Worm (Caenorhabditis elegans) whole organism, L2 larva: ENCODE measurements around the gene ZK1098.3.

Source experiments
- C34F6.9 ChIP-seq: fragments of 150-350 bp; optimal IDR thresholded peaks from 2 replicates; lab custom pipeline; 2014; ENCODE audit warnings: missing biosample characterization, missing genetic modification characterization
- F13H6.1 ChIP-seq: sonication (generic microtip); optimal IDR thresholded peaks from 2 replicates; lab custom pipeline; 2016; ENCODE audit warnings: missing genetic modification characterization, missing compliant biosample characterization
- R02D3.7 ChIP-seq: fragments of 150-350 bp; optimal IDR thresholded peaks from 2 replicates; lab custom pipeline; 2014; ENCODE audit warnings: missing biosample characterization, missing genetic modification characterization
- Y55F3AM.14 ChIP-seq: fragments of 200-800 bp; sonication (Bioruptor generic); optimal IDR thresholded peaks from 2 replicates; lab custom pipeline; 2018; ENCODE audit warnings: mild to moderate bottlenecking, missing genetic modification characterization, missing compliant biosample characterization
- ZK546.5 ChIP-seq: sonication (generic microtip); optimal IDR thresholded peaks from 2 replicates; lab custom pipeline; 2017; ENCODE audit warnings: missing biosample characterization, missing genetic modification characterization
- aly-2 ChIP-seq: fragments of 150-350 bp; optimal IDR thresholded peaks from 2 replicates; lab custom pipeline; 2014; ENCODE audit warnings: missing biosample characterization, missing genetic modification characterization
- ama-1 ChIP-seq: fragments of 150-350 bp; optimal IDR thresholded peaks from 2 replicates; lab custom pipeline; 2018; ENCODE audit warnings: inconsistent platforms
- ceh-16 ChIP-seq: fragments of 150-350 bp; optimal IDR thresholded peaks from 2 replicates; lab custom pipeline; 2014; ENCODE audit warnings: missing biosample characterization, missing genetic modification characterization
- ceh-82 ChIP-seq: fragments of 150-350 bp; optimal IDR thresholded peaks from 2 replicates; lab custom pipeline; 2014; ENCODE audit warnings: missing biosample characterization, missing genetic modification characterization
- crh-2 ChIP-seq: sonication (generic microtip); optimal IDR thresholded peaks from 2 replicates; lab custom pipeline; 2017; ENCODE audit warnings: missing biosample characterization, missing genetic modification characterization
- dmd-4 ChIP-seq: sonication (generic microtip); optimal IDR thresholded peaks from 2 replicates; lab custom pipeline; 2017; ENCODE audit warnings: missing biosample characterization, missing genetic modification characterization
- egl-27 ChIP-seq: sonication (generic microtip); optimal IDR thresholded peaks from 3 replicates; lab custom pipeline; 2017; ENCODE audit warnings: missing biosample characterization, missing genetic modification reagents, missing genetic modification characterization
- elt-1 ChIP-seq: fragments of 150-350 bp; optimal IDR thresholded peaks from 2 replicates; lab custom pipeline; 2014; ENCODE audit warnings: missing biosample characterization, missing genetic modification characterization
- fos-1 ChIP-seq: fragments of 150-350 bp; optimal IDR thresholded peaks from 2 replicates; lab custom pipeline; 2014; ENCODE audit warnings: missing biosample characterization, missing genetic modification characterization
- gmeb-1 ChIP-seq: fragments of 150-350 bp; optimal IDR thresholded peaks from 2 replicates; lab custom pipeline; 2014; ENCODE audit warnings: missing biosample characterization, missing genetic modification characterization
- lin-11 ChIP-seq: fragments of 150-350 bp; sonication (generic microtip); optimal IDR thresholded peaks from 2 replicates; lab custom pipeline; 2014; ENCODE audit warnings: missing biosample characterization, missing genetic modification characterization, inconsistent platforms, mixed read lengths
- lin-13 ChIP-seq: fragments of 150-350 bp; optimal IDR thresholded peaks from 2 replicates; lab custom pipeline; 2014; ENCODE audit warnings: missing biosample characterization, missing genetic modification reagents, missing genetic modification characterization
- lin-39 ChIP-seq: fragments of 150-350 bp; optimal IDR thresholded peaks from 2 replicates; lab custom pipeline; 2014; ENCODE audit warnings: missing biosample characterization, missing genetic modification reagents, missing genetic modification characterization
- lsy-2 ChIP-seq, 2 experiments: fragments of 150-350 bp in 1 of 2; sonication (generic microtip) in 1 of 2; optimal IDR thresholded peaks; 2 replicates each; lab custom pipeline; 2014 to 2017; ENCODE audit warnings: missing biosample characterization in 2 of 2, missing genetic modification characterization in 2 of 2
- mab-5 ChIP-seq: fragments of 150-350 bp; optimal IDR thresholded peaks from 2 replicates; lab custom pipeline; 2014; ENCODE audit warnings: missing biosample characterization, missing genetic modification characterization
- mbf-1 ChIP-seq: sonication (generic microtip); optimal IDR thresholded peaks from 2 replicates; lab custom pipeline; 2017; ENCODE audit warnings: missing biosample characterization, missing genetic modification characterization
- mdl-1 ChIP-seq, 2 experiments: fragments of 150-350 bp in 1 of 2; sonication (generic microtip) in 1 of 2; optimal IDR thresholded peaks; 2 replicates each; lab custom pipeline; 2017; ENCODE audit warnings: missing biosample characterization in 2 of 2, missing genetic modification characterization in 2 of 2
- nhr-10 ChIP-seq: sonication (generic microtip); optimal IDR thresholded peaks from 2 replicates; lab custom pipeline; 2017; ENCODE audit warnings: missing biosample characterization, missing genetic modification characterization
- nhr-129 ChIP-seq: fragments of 150-350 bp; optimal IDR thresholded peaks from 2 replicates; lab custom pipeline; 2014; ENCODE audit warnings: missing biosample characterization, missing genetic modification characterization
- nhr-21 ChIP-seq: fragments of 150-350 bp; optimal IDR thresholded peaks from 2 replicates; lab custom pipeline; 2014; ENCODE audit warnings: missing biosample characterization, missing genetic modification characterization
- nhr-237 ChIP-seq: fragments of 150-350 bp; optimal IDR thresholded peaks from 2 replicates; lab custom pipeline; 2014; ENCODE audit warnings: missing biosample characterization, missing genetic modification characterization
- nhr-25 ChIP-seq: fragments of 150-350 bp; sonication (generic microtip); optimal IDR thresholded peaks from 3 replicates; lab custom pipeline; 2014; ENCODE audit warnings: missing biosample characterization, missing genetic modification characterization
- nhr-6 ChIP-seq: fragments of 150-350 bp; optimal IDR thresholded peaks from 2 replicates; lab custom pipeline; 2014; ENCODE audit warnings: missing biosample characterization, missing genetic modification characterization
- nhr-77 ChIP-seq: fragments of 150-350 bp; optimal IDR thresholded peaks from 2 replicates; lab custom pipeline; 2014; ENCODE audit warnings: missing biosample characterization, missing genetic modification characterization
- sem-4 ChIP-seq: fragments of 150-350 bp; optimal IDR thresholded peaks from 2 replicates; lab custom pipeline; 2014; ENCODE audit warnings: missing biosample characterization, missing genetic modification reagents, missing genetic modification characterization
- sma-3 ChIP-seq: sonication (generic microtip); optimal IDR thresholded peaks from 2 replicates; lab custom pipeline; 2016; ENCODE audit warnings: missing genetic modification reagents, missing genetic modification characterization, missing compliant biosample characterization
- sma-9 ChIP-seq, 2 experiments: fragments of 150-350 bp in 1 of 2; sonication (generic microtip) in 1 of 2; optimal IDR thresholded peaks; 2 replicates each; lab custom pipeline; 2014 to 2016; ENCODE audit warnings: missing genetic modification characterization in 2 of 2, mild to moderate bottlenecking in 1 of 2, missing biosample characterization in 1 of 2, missing compliant biosample characterization in 1 of 2, missing genetic modification reagents in 1 of 2, moderate library complexity in 1 of 2
- snpc-4 ChIP-seq: fragments of 150-350 bp; optimal IDR thresholded peaks from 2 replicates; lab custom pipeline; 2014; ENCODE audit warnings: missing biosample characterization, missing genetic modification characterization
- unc-39 ChIP-seq: fragments of 150-350 bp; optimal IDR thresholded peaks from 2 replicates; lab custom pipeline; 2014; ENCODE audit warnings: missing biosample characterization, missing genetic modification characterization
- unc-55 ChIP-seq: fragments of 150-350 bp; sonication (generic microtip); optimal IDR thresholded peaks from 3 replicates; lab custom pipeline; 2014; ENCODE audit warnings: missing biosample characterization, missing genetic modification reagents, missing genetic modification characterization
- unc-62 ChIP-seq: fragments of 150-350 bp; optimal IDR thresholded peaks from 2 replicates; lab custom pipeline; 2014; ENCODE audit warnings: missing biosample characterization, missing genetic modification reagents, missing genetic modification characterization
- zag-1 ChIP-seq: fragments of 150-350 bp; optimal IDR thresholded peaks from 2 replicates; lab custom pipeline; 2014; ENCODE audit warnings: missing biosample characterization, missing genetic modification characterization
- ztf-1 ChIP-seq: fragments of 200-800 bp; sonication (Bioruptor generic); conservative IDR thresholded peaks from 2 replicates; pipeline ENCODE4 v1.3.6; 2022; ENCODE audit warnings: missing genetic modification characterization, missing compliant biosample characterization
- ztf-4 ChIP-seq: fragments of 150-350 bp; optimal IDR thresholded peaks from 2 replicates; lab custom pipeline; 2014; ENCODE audit warnings: missing biosample characterization, missing genetic modification characterization

Gene ZK1098.3

DNA sequence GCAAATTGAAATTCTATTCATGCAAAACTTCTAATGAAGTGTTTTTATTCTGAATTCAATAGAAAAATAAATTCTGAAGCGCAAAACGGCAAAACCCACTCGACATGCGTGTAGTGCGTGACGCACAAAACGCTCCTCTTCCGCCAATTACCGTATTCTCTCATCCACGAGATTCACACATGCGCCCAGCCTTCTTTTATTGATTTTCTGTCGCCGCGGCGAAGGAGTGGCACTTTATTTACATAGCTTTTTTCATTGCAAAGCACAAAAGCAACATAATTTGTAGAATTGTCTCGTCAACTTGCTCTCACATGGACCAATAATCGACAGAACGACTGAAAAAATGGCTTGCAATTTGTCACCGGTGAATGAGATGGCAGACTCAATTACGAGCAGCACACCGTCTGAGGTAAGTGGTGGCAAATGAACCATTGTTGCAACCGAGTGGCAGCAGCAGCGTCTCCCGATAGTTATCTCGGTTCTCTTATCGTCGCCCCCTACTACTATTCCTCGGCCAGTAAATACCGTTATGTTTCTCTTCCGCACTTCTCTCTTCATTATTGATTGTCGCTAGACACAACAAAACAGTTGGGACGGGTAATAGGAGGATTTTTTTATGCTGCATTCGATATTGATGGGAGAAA, 7.6 kb upstream of the ZK1098.3 start, which contains the start of gene unc-16:
TSS of gene unc-16 (plus strand) at position 243 of the 644 bp plus-strand sequence.
- TF ChIP-seq zag-1 (peak; percentile 66), nhr-6 (tag; lab: Kevin White, UChicago) (peak; percentile 54), nhr-77 (tag; lab: Kevin White, UChicago) (no peak), C34F6.9 (tag; lab: Kevin White, UChicago) (peak; percentile 98), Y55F3AM.14 (GFP tag; lab: Kevin White, UChicago) (peak; percentile 2), ceh-16 (tag; lab: Kevin White, UChicago) (no peak), lin-13 (GFP tag; lab: Kevin White, UChicago) (peak; percentile 69), nhr-237 (tag; lab: Kevin White, UChicago) (no peak), fos-1 (tag; lab: Kevin White, UChicago) (peak; percentile 21), elt-1 (no peak), F13H6.1 (tag; lab: Kevin White, UChicago) (peak; percentile 91), mbf-1 (tag; lab: Kevin White, UChicago) (no peak), ztf-4 (tag; lab: Kevin White, UChicago) (peak; percentile 62), aly-2 (no peak), lin-39 (tag; lab: Kevin White, UChicago) (no peak), ceh-82 (tag; lab: Kevin White, UChicago) (peak; percentile 81), sma-3 (GFP tag; lab: Kevin White, UChicago) (peak; percentile 80), sma-9 (GFP tag; optimal IDR thresholded peaks at IDR 0.05; lab: Kevin White, UChicago) (peak; percentile 78), sma-9 (tag; optimal IDR thresholded peaks at IDR 0.05; lab: Kevin White, UChicago) (no peak), dmd-4 (no peak), unc-55 (GFP tag; lab: Kevin White, UChicago) (peak; percentile 96), egl-27 (tag; lab: Kevin White, UChicago) (peak; percentile 73), lin-11 (tag; lab: Kevin White, UChicago) (peak; percentile 90), sem-4 (tag; lab: Kevin White, UChicago) (peak; percentile 82), ZK546.5 (peak; percentile 9), nhr-25 (tag; lab: Kevin White, UChicago) (peak; percentile 84), mdl-1 (tag; optimal IDR thresholded peaks at IDR 0.05; lab: Kevin White, UChicago) (peak; percentile 64 to 91), ama-1 (lab: Kevin White, UChicago) (peak; percentile 84), snpc-4 (peak; percentile 83), crh-2 (tag; lab: Kevin White, UChicago) (peak; percentile 89), mab-5 (tag; lab: Kevin White, UChicago) (peak; percentile 80), nhr-129 (tag; lab: Kevin White, UChicago) (peak; percentile 85), gmeb-1 (tag; lab: Kevin White, UChicago) (peak; percentile 75), nhr-21 (tag; lab: Kevin White, UChicago) (peak; percentile 76), lsy-2 (tag; optimal IDR thresholded peaks at IDR 0.05; lab: Kevin White, UChicago) (peak; percentile 99 to 100), unc-62 (GFP tag; lab: Kevin White, UChicago) (no peak)

DNA sequence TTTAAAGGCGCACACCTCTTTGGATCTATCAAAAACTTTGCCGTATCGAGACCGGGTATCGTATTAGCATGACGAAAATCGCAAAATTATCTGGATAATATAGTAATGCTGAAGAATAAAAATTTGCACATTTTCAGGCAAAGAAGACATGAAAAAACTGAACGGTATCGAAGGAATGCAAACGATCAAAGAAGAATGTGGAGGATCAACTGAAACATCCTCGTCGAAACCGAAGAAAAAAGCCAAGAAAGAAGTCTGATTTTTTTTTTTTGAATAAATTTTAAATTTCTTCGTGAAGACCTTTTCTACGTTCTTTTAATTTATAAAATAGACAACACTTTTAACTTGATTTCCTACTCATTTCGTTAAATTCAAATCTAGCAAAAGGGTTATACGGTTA, 6.3 kb upstream of the ZK1098.3 start, which contains the start of gene ZK1098.12:
TSS of gene ZK1098.12 (plus strand) at position 301 of the 400 bp plus-strand sequence.
- peak in 1 of 2 experiments; percentile 14 for TF ChIP-seq lsy-2 (tag; optimal IDR thresholded peaks at IDR 0.05; lab: Kevin White, UChicago)
- no peak for TF ChIP-seq unc-39 (tag; lab: Kevin White, UChicago)
- TF ChIP-seq F13H6.1 (tag; lab: Kevin White, UChicago): no peak
- TF ChIP-seq lin-11 (tag; lab: Kevin White, UChicago): no peak
- no peak for TF ChIP-seq unc-62 (GFP tag; lab: Kevin White, UChicago)
- no peak for TF ChIP-seq ztf-4 (tag; lab: Kevin White, UChicago)

DNA sequence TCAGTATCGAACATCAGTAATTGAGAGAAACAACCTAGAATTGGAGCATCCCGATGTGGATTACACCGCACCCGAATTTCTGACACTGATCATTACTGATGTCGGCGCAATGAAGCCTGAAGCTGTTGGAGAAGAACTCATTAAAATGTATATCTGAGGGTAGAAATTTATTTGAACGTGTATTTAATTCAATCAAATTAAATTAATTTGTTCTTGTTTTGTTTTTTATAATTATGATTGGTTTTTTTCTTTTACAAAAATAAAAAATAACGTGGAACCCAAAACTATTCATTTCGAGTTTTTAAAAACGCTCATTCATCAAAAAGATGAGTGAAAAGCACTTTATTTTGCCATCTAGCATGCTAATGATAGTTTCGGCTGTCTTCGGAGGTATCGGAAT, 5.6 kb upstream of the ZK1098.3 start, which contains the start of gene ZK1098.9:
TSS of gene ZK1098.9 (plus strand) at position 301 of the 400 bp plus-strand sequence.
- TF ChIP-seq unc-62 (GFP tag; lab: Kevin White, UChicago) (no peak), Y55F3AM.14 (GFP tag; lab: Kevin White, UChicago) (no peak), C34F6.9 (tag; lab: Kevin White, UChicago) (no peak), nhr-237 (tag; lab: Kevin White, UChicago) (no peak), sma-9 (GFP tag; optimal IDR thresholded peaks at IDR 0.05; lab: Kevin White, UChicago) (no peak), sma-9 (tag; optimal IDR thresholded peaks at IDR 0.05; lab: Kevin White, UChicago) (no peak), elt-1 (no peak), mab-5 (tag; lab: Kevin White, UChicago) (no peak), zag-1 (no peak), nhr-10 (no peak), dmd-4 (no peak), R02D3.7 (no peak), unc-39 (tag; lab: Kevin White, UChicago) (no peak), ztf-1 (GFP tag; lab: Robert Waterston, UW) (no peak), egl-27 (tag; lab: Kevin White, UChicago) (no peak), nhr-21 (tag; lab: Kevin White, UChicago) (no peak), lin-39 (tag; lab: Kevin White, UChicago) (no peak), lin-11 (tag; lab: Kevin White, UChicago) (no peak), aly-2 (no peak), nhr-129 (tag; lab: Kevin White, UChicago) (no peak), nhr-6 (tag; lab: Kevin White, UChicago) (no peak)
